Fruit fly (Drosophila melanogaster): ENCODE data around the gene alphaTub85E.

The alphaTub85E gene

dm6 chr3R:9771519-9771972 is 38.5 kb upstream of the alphaTub85E start, which contains the start of gene CG9471 (continued):
- TF ChIP-seq gem (tag; optimal IDR thresholded peaks at IDR 0.05) (peak; percentile 95), CG14965 (GFP tag; optimal IDR thresholded peaks at IDR 0.05; ENCODE audit: borderline replicate concordance) (no peak), dm (GFP tag; optimal IDR thresholded peaks at IDR 0.05) (peak; percentile 68), Doc3 (GFP tag; IDR thresholded peaks at IDR 0.05; ENCODE audit: partially characterized antibody) (no peak), CG13624 (GFP tag; optimal IDR thresholded peaks at IDR 0.05) (peak; percentile 90), Lim3 (GFP tag; IDR thresholded peaks at IDR 0.05) (peak; percentile 65; the same call in 1 of the 2 replicates), tap (tag; optimal IDR thresholded peaks at IDR 0.05) (peak; percentile 92), H2.0 (GFP tag; IDR thresholded peaks at IDR 0.05) (peak; percentile 93), fu2 (GFP tag; optimal IDR thresholded peaks at IDR 0.05) (peak; percentile 90), CG15514 (GFP tag; optimal IDR thresholded peaks at IDR 0.05) (peak; percentile 87), chif (GFP tag; optimal IDR thresholded peaks at IDR 0.05) (peak; percentile 85 to 89), trh (GFP tag; optimal IDR thresholded peaks at IDR 0.05) (peak; percentile 69), Tbp (GFP tag; optimal IDR thresholded peaks at IDR 0.05) (no peak), CG11093 (GFP tag; IDR thresholded peaks at IDR 0.05) (peak; percentile 88), nerfin-1 (tag; optimal IDR thresholded peaks at IDR 0.05) (peak; percentile 80), h (optimal IDR thresholded peaks at IDR 0.05) (no peak), lmd (GFP tag; IDR thresholded peaks at IDR 0.05) (peak; percentile 92), CG17912 (GFP tag; optimal IDR thresholded peaks at IDR 0.05) (peak; percentile 77), CG10654 (GFP tag; optimal IDR thresholded peaks at IDR 0.05) (peak; percentile 89), Xbp1 (GFP tag; optimal IDR thresholded peaks at IDR 0.05) (peak; percentile 95), abd-A (tag; optimal IDR thresholded peaks at IDR 0.05) (no peak), CG5953 (GFP tag; IDR thresholded peaks at IDR 0.05) (peak; percentile 83), CG1832 (GFP tag; optimal IDR thresholded peaks at IDR 0.05) (no peak), CG10147 (GFP tag; optimal IDR thresholded peaks at IDR 0.05) (peak; percentile 82), CG6791 (GFP tag; IDR thresholded peaks at IDR 0.05; ENCODE audit: partially characterized antibody) (no peak), CG9797 (GFP tag; optimal IDR thresholded peaks at IDR 0.05) (no peak), CG10274 (GFP tag; optimal IDR thresholded peaks at IDR 0.05) (peak; percentile 64), exex (tag; optimal IDR thresholded peaks at IDR 0.05) (peak; percentile 92), Poxn (GFP tag; IDR thresholded peaks at IDR 0.05) (peak; percentile 73), Hand (GFP tag; optimal IDR thresholded peaks at IDR 0.05) (peak; percentile 93), CG7786 (GFP tag; optimal IDR thresholded peaks at IDR 0.05) (peak; percentile 93), Lhr (GFP tag; optimal IDR thresholded peaks at IDR 0.05) (peak; percentile 34), cato (GFP tag; optimal IDR thresholded peaks at IDR 0.05; ENCODE audit: borderline replicate concordance) (peak; percentile 83), gcm (GFP tag; optimal IDR thresholded peaks at IDR 0.05) (peak; percentile 94), Med (GFP tag) (peak; percentile 96), hkb (optimal IDR thresholded peaks at IDR 0.05) (no peak), hkb (GFP tag; IDR thresholded peaks at IDR 0.05) (peak; percentile 95), CG4360 (GFP tag; IDR thresholded peaks at IDR 0.05) (peak; percentile 61), Ets65A (GFP tag) (peak; percentile 97), Atf3 (GFP tag; optimal IDR thresholded peaks at IDR 0.05) (peak; percentile 83), CG6654 (GFP tag; optimal IDR thresholded peaks at IDR 0.05) (peak; percentile 78), CG9727 (GFP tag; optimal IDR thresholded peaks at IDR 0.05) (peak; percentile 92), CG10431 (GFP tag; optimal IDR thresholded peaks at IDR 0.05) (peak; percentile 62), bigmax (GFP tag; optimal IDR thresholded peaks at IDR 0.05) (peak; percentile 1), Dfd (GFP tag; optimal IDR thresholded peaks at IDR 0.05) (no peak), CG43689 (GFP tag; IDR thresholded peaks at IDR 0.05) (peak; percentile 86), CG7963 (GFP tag; IDR thresholded peaks at IDR 0.05; ENCODE audit: partially characterized antibody) (no peak), psq (GFP tag; optimal IDR thresholded peaks at IDR 0.05) (peak; percentile 57), jing (GFP tag; optimal IDR thresholded peaks at IDR 0.05) (no peak), yki (optimal IDR thresholded peaks at IDR 0.05) (no peak), chn (GFP tag; optimal IDR thresholded peaks at IDR 0.05) (peak; percentile 90), CG6854 (GFP tag; optimal IDR thresholded peaks at IDR 0.05) (peak; percentile 85)

Data from whole organism, embryonic.